Fruit fly (Drosophila melanogaster) whole organism, embryonic: Measurements from ENCODE around the gene NetB.

Experiments
- Blimp-1 ChIP-seq: fragments of 200-800 bp; sonication (Bioruptor generic); optimal IDR thresholded peaks from 3 replicates; lab custom pipeline; 2018; ENCODE audit warnings: missing biosample characterization, missing genetic modification characterization, mild to moderate bottlenecking, moderate library complexity, missing genetic modification reagents
- CG11085 ChIP-seq: fragments of 200-800 bp; sonication (Bioruptor generic); IDR thresholded peaks from 2 replicates; pipeline ENCODE4 v1.3.6; 2022; ENCODE audit warnings: missing biosample characterization, missing genetic modification characterization
- CG11247 ChIP-seq: fragments of 200-800 bp; sonication (Bioruptor generic); IDR thresholded peaks from 2 replicates; pipeline ENCODE4 v1.3.6; 2022; ENCODE audit warnings: missing biosample characterization, missing genetic modification characterization
- CG11398 ChIP-seq: fragments of 200-800 bp; sonication (Bioruptor generic); optimal IDR thresholded peaks from 2 replicates; lab custom pipeline; 2016; ENCODE audit warnings: missing biosample characterization, missing genetic modification characterization
- CG12299 ChIP-seq: fragments of 200-800 bp; sonication (Bioruptor generic); optimal IDR thresholded peaks from 2 replicates; lab custom pipeline; 2018; ENCODE audit warnings: missing biosample characterization, mild to moderate bottlenecking, missing genetic modification characterization
- CG13894 ChIP-seq: fragments of 200-800 bp; sonication (Bioruptor generic); optimal IDR thresholded peaks from 3 replicates; lab custom pipeline; 2018; ENCODE audit warnings: missing biosample characterization, mild to moderate bottlenecking, missing genetic modification characterization, moderate library complexity
- CG1529 ChIP-seq: fragments of 200-800 bp; sonication (Bioruptor generic); optimal IDR thresholded peaks from 3 replicates; lab custom pipeline; 2018; ENCODE audit warnings: missing biosample characterization, missing genetic modification characterization
- CG15479 ChIP-seq: fragments of 200-800 bp; sonication (Bioruptor generic); optimal IDR thresholded peaks from 3 replicates; lab custom pipeline; 2019; ENCODE audit warnings: missing biosample characterization, mild to moderate bottlenecking, missing genetic modification characterization, moderate library complexity
- CG15601 ChIP-seq: fragments of 200-800 bp; sonication (Bioruptor generic); optimal IDR thresholded peaks from 3 replicates; lab custom pipeline; 2019; ENCODE audit warnings: missing biosample characterization, mild to moderate bottlenecking, missing genetic modification characterization, moderate library complexity
- CG1603 ChIP-seq: fragments of 200-800 bp; sonication (Bioruptor generic); optimal IDR thresholded peaks from 2 replicates; lab custom pipeline; 2019; ENCODE audit warnings: missing biosample characterization, mild to moderate bottlenecking, missing genetic modification characterization, moderate library complexity
- CG17829 ChIP-seq: fragments of 200-800 bp; optimal IDR thresholded peaks from 2 replicates; lab custom pipeline; 2019; ENCODE audit warnings: missing biosample characterization, mild to moderate bottlenecking, missing genetic modification characterization, moderate library complexity
- CG2116 ChIP-seq: fragments of 200-800 bp; sonication (Bioruptor generic); optimal IDR thresholded peaks from 3 replicates; lab custom pipeline; 2018; ENCODE audit warnings: missing biosample characterization, mild to moderate bottlenecking, missing genetic modification characterization
- CG2712 ChIP-seq: fragments of 200-800 bp; optimal IDR thresholded peaks from 3 replicates; lab custom pipeline; 2019; ENCODE audit warnings: missing biosample characterization, mild to moderate bottlenecking, missing genetic modification characterization, moderate library complexity
- CG31388 ChIP-seq: fragments of 200-800 bp; sonication (Bioruptor generic); optimal IDR thresholded peaks from 2 replicates; lab custom pipeline; 2016; ENCODE audit warnings: missing biosample characterization, missing genetic modification characterization
- CG31441 ChIP-seq: fragments of 200-800 bp; sonication (Bioruptor generic); IDR thresholded peaks from 2 replicates; pipeline ENCODE4 v1.3.6; 2022; ENCODE audit warnings: missing biosample characterization, missing genetic modification characterization
- CG32767 ChIP-seq: fragments of 200-800 bp; sonication (Bioruptor generic); IDR thresholded peaks from 2 replicates; pipeline ENCODE4 v1.3.6; 2022; ENCODE audit warnings: missing biosample characterization, missing genetic modification characterization
- CG3407 ChIP-seq: fragments of 200-800 bp; sonication (Bioruptor generic); optimal IDR thresholded peaks from 2 replicates; lab custom pipeline; 2018; ENCODE audit warnings: missing biosample characterization, mild to moderate bottlenecking, missing genetic modification characterization
- CG4282 ChIP-seq: fragments of 200-800 bp; sonication (Bioruptor generic); optimal IDR thresholded peaks from 2 replicates; lab custom pipeline; 2016; ENCODE audit warnings: missing biosample characterization, missing genetic modification characterization
- CG6654 ChIP-seq: fragments of 200-800 bp; sonication (Bioruptor generic); optimal IDR thresholded peaks from 2 replicates; lab custom pipeline; 2017; ENCODE audit warnings: missing biosample characterization, mild to moderate bottlenecking, missing genetic modification characterization
- CG6813 ChIP-seq: fragments of 200-800 bp; sonication (Bioruptor generic); optimal IDR thresholded peaks from 2 replicates; lab custom pipeline; 2017; ENCODE audit warnings: missing biosample characterization, missing genetic modification characterization, mild to moderate bottlenecking, moderate library complexity, missing genetic modification reagents
- CG8944 ChIP-seq: fragments of 200-800 bp; sonication (Bioruptor generic); optimal IDR thresholded peaks from 3 replicates; lab custom pipeline; 2016; ENCODE audit warnings: missing biosample characterization, missing genetic modification characterization
- CG9437 ChIP-seq: fragments of 200-800 bp; sonication (Bioruptor generic); optimal IDR thresholded peaks from 2 replicates; lab custom pipeline; 2018; ENCODE audit warnings: missing biosample characterization, mild to moderate bottlenecking, missing genetic modification characterization
- Dek ChIP-seq: fragments of 200-800 bp; sonication (Bioruptor generic); optimal IDR thresholded peaks from 3 replicates; lab custom pipeline; 2019; ENCODE audit warnings: missing biosample characterization, mild to moderate bottlenecking, missing genetic modification characterization, moderate library complexity
- Elba2 ChIP-seq: fragments of 200-800 bp; sonication (Bioruptor generic); optimal IDR thresholded peaks from 3 replicates; lab custom pipeline; 2016; ENCODE audit warnings: missing biosample characterization, missing genetic modification characterization
- H15 ChIP-seq: fragments of 200-800 bp; sonication (Bioruptor generic); IDR thresholded peaks from 3 replicates; pipeline ENCODE4 v1.3.6; 2022; ENCODE audit warnings: missing biosample characterization, missing genetic modification characterization
- HLHmδ ChIP-seq: fragments of 200-800 bp; sonication (Bioruptor generic); optimal IDR thresholded peaks from 2 replicates; lab custom pipeline; 2018; ENCODE audit warnings: missing biosample characterization, mild to moderate bottlenecking, missing genetic modification characterization, moderate library complexity
- Kr ChIP-seq: fragments of 200-800 bp; sonication (Bioruptor generic); optimal IDR thresholded peaks from 2 replicates; lab custom pipeline; 2017; ENCODE audit warnings: missing biosample characterization, mild to moderate bottlenecking, missing genetic modification characterization
- Nf-YC ChIP-seq: fragments of 200-800 bp; optimal IDR thresholded peaks from 3 replicates; lab custom pipeline; 2019; ENCODE audit warnings: missing biosample characterization, mild to moderate bottlenecking, missing genetic modification characterization, moderate library complexity
- Scr ChIP-seq: fragments of 200-800 bp; sonication (Bioruptor generic); IDR thresholded peaks from 2 replicates; pipeline ENCODE4 v1.3.6; 2022; ENCODE audit warnings: missing biosample characterization, missing genetic modification characterization; ENCODE audit not compliant: partially characterized antibody
- Side ChIP-seq: fragments of 200-800 bp; sonication (Bioruptor generic); optimal IDR thresholded peaks from 2 replicates; lab custom pipeline; 2016; ENCODE audit warnings: missing biosample characterization, missing genetic modification characterization
- Sin3A ChIP-seq: fragments of >200 bp; optimal IDR thresholded peaks from 2 replicates; lab custom pipeline; 2018
- Trl ChIP-seq, 3 experiments: fragments of >200 bp in 2 of 3; fragments of 200-800 bp in 1 of 3; sonication (Bioruptor generic) in 1 of 3; optimal IDR thresholded peaks; 2 replicates in 1 of 3; 3 replicates in 2 of 3; lab custom pipeline; 2016 to 2017; ENCODE audit warnings: missing biosample characterization in 1 of 3, missing genetic modification characterization in 1 of 3
- aop ChIP-seq: fragments of 200-800 bp; sonication (Bioruptor generic); IDR thresholded peaks from 2 replicates; pipeline ENCODE4 v1.3.6; 2022; ENCODE audit warnings: missing biosample characterization, missing genetic modification characterization
- ara ChIP-seq: fragments of 200-800 bp; sonication (Bioruptor generic); IDR thresholded peaks from 2 replicates; pipeline ENCODE4 v1.3.6; 2022; ENCODE audit warnings: missing biosample characterization, missing genetic modification characterization
- ash1 ChIP-seq: fragments of 200-800 bp; sonication (Bioruptor generic); optimal IDR thresholded peaks from 2 replicates; lab custom pipeline; 2018; ENCODE audit warnings: missing biosample characterization, mild to moderate bottlenecking, missing genetic modification characterization
- bbx ChIP-seq: fragments of 200-800 bp; sonication (Bioruptor generic); IDR thresholded peaks from 2 replicates; pipeline ENCODE4 v1.3.6; 2022; ENCODE audit warnings: missing biosample characterization, missing genetic modification characterization; ENCODE audit not compliant: partially characterized antibody
- chn ChIP-seq: fragments of 200-800 bp; sonication (Bioruptor generic); optimal IDR thresholded peaks from 2 replicates; lab custom pipeline; 2016; ENCODE audit warnings: missing biosample characterization, missing genetic modification characterization
- corto ChIP-seq: fragments of 200-800 bp; sonication (Bioruptor generic); optimal IDR thresholded peaks from 2 replicates; lab custom pipeline; 2016; ENCODE audit warnings: missing biosample characterization, mild to moderate bottlenecking, missing genetic modification characterization, moderate library complexity
- crol ChIP-seq: fragments of 200-800 bp; sonication (Bioruptor generic); IDR thresholded peaks from 2 replicates; pipeline ENCODE4 v1.3.6; 2022; ENCODE audit warnings: missing biosample characterization, missing genetic modification characterization
- gce ChIP-seq: fragments of 200-800 bp; sonication (Bioruptor generic); IDR thresholded peaks from 3 replicates; pipeline ENCODE4 v1.3.6; 2022; ENCODE audit warnings: missing biosample characterization, missing genetic modification characterization
- ham ChIP-seq: fragments of 200-800 bp; sonication (Bioruptor generic); IDR thresholded peaks from 2 replicates; pipeline ENCODE4 v1.3.6; 2022; ENCODE audit warnings: missing biosample characterization, missing genetic modification characterization
- ken ChIP-seq: fragments of 200-800 bp; sonication (Bioruptor generic); IDR thresholded peaks from 3 replicates; pipeline ENCODE4 v1.3.6; 2022; ENCODE audit warnings: missing biosample characterization, missing genetic modification characterization
- mirr ChIP-seq: fragments of 200-800 bp; sonication (Bioruptor generic); optimal IDR thresholded peaks from 3 replicates; lab custom pipeline; 2018; ENCODE audit warnings: missing biosample characterization, mild to moderate bottlenecking, missing genetic modification characterization
- onecut ChIP-seq: fragments of 200-800 bp; sonication (Bioruptor generic); IDR thresholded peaks from 2 replicates; pipeline ENCODE4 v1.3.6; 2022; ENCODE audit warnings: missing biosample characterization, missing genetic modification characterization
- pb ChIP-seq: fragments of 200-800 bp; sonication (Bioruptor generic); optimal IDR thresholded peaks from 3 replicates; lab custom pipeline; 2016; ENCODE audit warnings: missing biosample characterization, missing genetic modification characterization
- psq ChIP-seq: fragments of 200-800 bp; sonication (Bioruptor generic); optimal IDR thresholded peaks from 2 replicates; lab custom pipeline; 2017; ENCODE audit warnings: missing biosample characterization, missing genetic modification characterization
- scrt ChIP-seq: fragments of 200-800 bp; sonication (Bioruptor generic); optimal IDR thresholded peaks from 2 replicates; lab custom pipeline; 2018; ENCODE audit warnings: missing biosample characterization, mild to moderate bottlenecking, missing genetic modification characterization, moderate library complexity
- slp2 ChIP-seq: fragments of 200-800 bp; sonication (Bioruptor generic); optimal IDR thresholded peaks from 2 replicates; lab custom pipeline; 2016; ENCODE audit warnings: missing biosample characterization, missing genetic modification characterization
- sob ChIP-seq: fragments of 200-800 bp; sonication (Bioruptor generic); IDR thresholded peaks from 2 replicates; pipeline ENCODE4 v1.3.6; 2022; ENCODE audit warnings: missing biosample characterization, missing genetic modification characterization
- trem ChIP-seq: fragments of 200-800 bp; optimal IDR thresholded peaks from 3 replicates; lab custom pipeline; 2019; ENCODE audit warnings: missing biosample characterization, mild to moderate bottlenecking, missing genetic modification characterization, moderate library complexity
- usp ChIP-seq: fragments of >200 bp; optimal IDR thresholded peaks from 2 replicates; lab custom pipeline; 2017; ENCODE audit warnings: missing biosample characterization, missing genetic modification characterization

Gene NetB

dm6 chrX:14743819-14744218, 5.4 kb downstream of the NetB start (continued):
- no peak for TF ChIP-seq pb
- no peak for TF ChIP-seq crol
- no peak for TF ChIP-seq Scr (GFP tag; lab: Robert Waterston, UW)
- TF ChIP-seq CG6813 (GFP tag; lab: Kevin White, UChicago), result peak; percentile 7
- 0 out of 3 replicates have a peak, but pooled peaks have one; percentile 16 for TF ChIP-seq H15 (GFP tag; lab: Robert Waterston, UW)
- no peak for TF ChIP-seq chn (GFP tag; lab: Kevin White, UChicago)
- no peak for TF ChIP-seq bbx (GFP tag; lab: Robert Waterston, UW)
- TF ChIP-seq CG8944 (GFP tag; lab: Kevin White, UChicago), result no peak
- TF ChIP-seq Dek (tag; lab: Kevin White, UChicago), result peak; percentile 13
- no peak for TF ChIP-seq aop (GFP tag; lab: Robert Waterston, UW)
- TF ChIP-seq CG31441, result peak; percentile 74
- TF ChIP-seq CG9437, result peak; percentile 56
- no peak for TF ChIP-seq CG31388 (GFP tag; lab: Kevin White, UChicago)
- no peak for TF ChIP-seq ham (GFP tag; lab: Robert Waterston, UW)
- TF ChIP-seq HLHmδ (GFP tag; lab: Kevin White, UChicago), result no peak
- peak; percentile 58 for TF ChIP-seq CG17829 (tag; lab: Kevin White, UChicago)
- TF ChIP-seq Trl (optimal IDR thresholded peaks at IDR 0.05; lab: Kevin White, UChicago), result no peak
- TF ChIP-seq Trl (GFP tag; optimal IDR thresholded peaks at IDR 0.05; lab: Kevin White, UChicago), result no peak
- TF ChIP-seq mirr (GFP tag; lab: Kevin White, UChicago), result no peak
- TF ChIP-seq CG13894, result no peak
- TF ChIP-seq CG15601, result peak; percentile 18
- no peak for TF ChIP-seq psq (GFP tag; lab: Kevin White, UChicago)
- TF ChIP-seq Sin3A, result no peak
- TF ChIP-seq CG1529 (GFP tag; lab: Kevin White, UChicago), result peak; percentile 40
- no peak for TF ChIP-seq CG11398 (GFP tag; lab: Kevin White, UChicago)
- no peak for TF ChIP-seq CG11085 (GFP tag; lab: Robert Waterston, UW)
- TF ChIP-seq CG6654, result no peak
- TF ChIP-seq slp2 (GFP tag; lab: Kevin White, UChicago), result no peak
- TF ChIP-seq ken (GFP tag; lab: Robert Waterston, UW), result no peak
- TF ChIP-seq Side (GFP tag; lab: Kevin White, UChicago), result no peak
- no peak for TF ChIP-seq Elba2 (GFP tag; lab: Kevin White, UChicago)
- no peak for TF ChIP-seq corto (GFP tag; lab: Kevin White, UChicago)
- TF ChIP-seq scrt (GFP tag; lab: Kevin White, UChicago), result no peak
- peak; percentile 54 for TF ChIP-seq trem (tag; lab: Kevin White, UChicago)
- TF ChIP-seq CG2116 (GFP tag; lab: Kevin White, UChicago), result no peak
- TF ChIP-seq Nf-YC (tag; lab: Kevin White, UChicago), result peak; percentile 22
- no peak for TF ChIP-seq sob
- peak; percentile 45; the same call in 1 of the 2 replicates for TF ChIP-seq onecut (GFP tag; lab: Robert Waterston, UW)
- no peak for TF ChIP-seq CG12299 (tag; lab: Kevin White, UChicago)
- TF ChIP-seq CG1603 (tag; lab: Kevin White, UChicago), result no peak
- TF ChIP-seq CG4282 (GFP tag; lab: Kevin White, UChicago), result no peak
- peak; percentile 25 for TF ChIP-seq CG3407 (GFP tag; lab: Kevin White, UChicago)
- TF ChIP-seq CG32767, result peak; percentile 46; the same call in 1 of the 2 replicates
- peak; percentile 64 for TF ChIP-seq Blimp-1 (GFP tag; lab: Kevin White, UChicago)
- TF ChIP-seq CG15479 (GFP tag; lab: Kevin White, UChicago), result no peak
- TF ChIP-seq usp (GFP tag; lab: Kevin White, UChicago), result no peak
- TF ChIP-seq ara (GFP tag; lab: Robert Waterston, UW), result peak; percentile 67
- TF ChIP-seq ash1 (GFP tag; lab: Kevin White, UChicago), result no peak
- TF ChIP-seq Kr (GFP tag; lab: Kevin White, UChicago), result no peak
- 0 out of 2 replicates have a peak, but pooled peaks have one; percentile 36 for TF ChIP-seq CG11247 (GFP tag; lab: Robert Waterston, UW)
- TF ChIP-seq gce, result no peak
- TF ChIP-seq CG2712 (tag; lab: Kevin White, UChicago), result peak; percentile 67
